Worm (Caenorhabditis elegans) whole organism, young adult: ENCODE data around the gene K02D10.4.

Source experiments
- C06A6.2 ChIP-seq: fragments of 200-800 bp; sonication (Bioruptor generic); conservative IDR thresholded peaks from 2 replicates; pipeline ENCODE4 v1.3.6; 2022; ENCODE audit warnings: missing genetic modification characterization, missing compliant biosample characterization
- C17E4.6 ChIP-seq: fragments of 200-800 bp; sonication (Bioruptor generic); IDR thresholded peaks from 2 replicates; pipeline ENCODE4 v1.3.6; 2022; ENCODE audit warnings: missing genetic modification reagents, missing genetic modification characterization, missing compliant biosample characterization
- F22D6.2 ChIP-seq: sonication (generic microtip); optimal IDR thresholded peaks from 2 replicates; lab custom pipeline; 2016; ENCODE audit warnings: mild to moderate bottlenecking, missing genetic modification characterization, missing compliant biosample characterization
- F23B12.7 ChIP-seq: sonication (generic microtip); optimal IDR thresholded peaks from 2 replicates; lab custom pipeline; 2017; ENCODE audit warnings: missing genetic modification characterization, mild to moderate bottlenecking, missing compliant biosample characterization, antibody characterized with exemption, moderate library complexity; ENCODE audit not compliant: insufficient read depth
- F33H1.4 ChIP-seq: fragments of 200-800 bp; sonication (Bioruptor generic); IDR thresholded peaks from 2 replicates; pipeline ENCODE4 v1.3.6; 2022; ENCODE audit warnings: missing genetic modification reagents, missing genetic modification characterization, missing compliant biosample characterization
- F49E8.2 ChIP-seq: sonication (generic microtip); optimal IDR thresholded peaks from 3 replicates; lab custom pipeline; 2017; ENCODE audit warnings: missing genetic modification characterization, mild to moderate bottlenecking, missing compliant biosample characterization, antibody characterized with exemption, moderate library complexity; ENCODE audit not compliant: insufficient read depth
- F57C9.4 ChIP-seq: sonication (generic microtip); optimal IDR thresholded peaks from 2 replicates; lab custom pipeline; 2017; ENCODE audit warnings: mild to moderate bottlenecking, missing genetic modification characterization, missing compliant biosample characterization
- T07F8.4 ChIP-seq: sonication (generic microtip); optimal IDR thresholded peaks from 2 replicates; lab custom pipeline; 2016; ENCODE audit warnings: mild to moderate bottlenecking, missing genetic modification characterization, moderate library complexity, missing compliant biosample characterization
- Y53G8AR.9 ChIP-seq: fragments of 200-800 bp; sonication (Bioruptor generic); conservative IDR thresholded peaks from 2 replicates; pipeline ENCODE4 v1.3.6; 2022; ENCODE audit warnings: missing genetic modification reagents, missing genetic modification characterization, missing compliant biosample characterization
- Y95B8A.8 ChIP-seq: fragments of 200-800 bp; sonication (Bioruptor generic); IDR thresholded peaks from 2 replicates; pipeline ENCODE4 v1.3.6; 2022; ENCODE audit warnings: missing genetic modification reagents, missing genetic modification characterization, missing compliant biosample characterization
- athp-1 ChIP-seq: sonication (generic microtip); optimal IDR thresholded peaks from 2 replicates; lab custom pipeline; 2017; ENCODE audit warnings: mild to moderate bottlenecking, missing genetic modification characterization, missing compliant biosample characterization
- cebp-1 ChIP-seq, 2 experiments: fragments of 200-800 bp in 1 of 2; sonication (Bioruptor generic) in 1 of 2; sonication (generic microtip) in 1 of 2; IDR thresholded peaks in 1 of 2; optimal IDR thresholded peaks in 1 of 2; 2 replicates each; pipeline versions ENCODE4 v1.3.6 to Lab custom; 2017 to 2022; ENCODE audit warnings: missing compliant biosample characterization in 2 of 2, missing genetic modification characterization in 2 of 2, mild to moderate bottlenecking in 1 of 2, missing genetic modification reagents in 1 of 2, moderate library complexity in 1 of 2
- cebp-2 ChIP-seq: fragments of 200-800 bp; sonication (Bioruptor generic); IDR thresholded peaks from 2 replicates; pipeline ENCODE4 v1.3.6; 2022; ENCODE audit warnings: missing genetic modification characterization, missing compliant biosample characterization
- ceh-100 ChIP-seq: fragments of 200-800 bp; sonication (Bioruptor generic); IDR thresholded peaks from 2 replicates; pipeline ENCODE4 v1.3.6; 2022; ENCODE audit warnings: missing genetic modification reagents, missing genetic modification characterization, missing compliant biosample characterization
- ceh-27 ChIP-seq: fragments of 200-800 bp; sonication (Bioruptor generic); optimal IDR thresholded peaks from 2 replicates; lab custom pipeline; 2018; ENCODE audit warnings: mild to moderate bottlenecking, missing genetic modification characterization, moderate library complexity, missing compliant biosample characterization
- ceh-58 ChIP-seq: fragments of 200-800 bp; sonication (Bioruptor generic); IDR thresholded peaks from 2 replicates; pipeline ENCODE4 v1.3.6; 2022; ENCODE audit warnings: missing genetic modification characterization, missing compliant biosample characterization
- chd-7 ChIP-seq: sonication (generic microtip); optimal IDR thresholded peaks from 2 replicates; lab custom pipeline; 2016; ENCODE audit warnings: mild to moderate bottlenecking, missing genetic modification characterization, moderate library complexity, missing compliant biosample characterization
- die-1 ChIP-seq: sonication (generic microtip); optimal IDR thresholded peaks from 2 replicates; lab custom pipeline; 2016; ENCODE audit warnings: missing genotype, mild to moderate bottlenecking, missing genetic modification characterization, missing compliant biosample characterization
- ekl-4 ChIP-seq: fragments of 200-800 bp; sonication (Bioruptor generic); IDR thresholded peaks from 2 replicates; pipeline ENCODE4 v1.3.6; 2022; ENCODE audit warnings: missing genetic modification reagents, missing genetic modification characterization, missing compliant biosample characterization
- ets-4 ChIP-seq: fragments of 200-800 bp; sonication (Bioruptor generic); optimal IDR thresholded peaks from 2 replicates; lab custom pipeline; 2018; ENCODE audit warnings: mild to moderate bottlenecking, missing genetic modification characterization, missing compliant biosample characterization
- gei-17 ChIP-seq: fragments of 200-800 bp; sonication (Bioruptor generic); optimal IDR thresholded peaks from 2 replicates; lab custom pipeline; 2018; ENCODE audit warnings: mild to moderate bottlenecking, missing genetic modification characterization, missing compliant biosample characterization
- lin-26 ChIP-seq: fragments of 200-800 bp; sonication (Bioruptor generic); IDR thresholded peaks from 2 replicates; pipeline ENCODE4 v1.3.6; 2022; ENCODE audit warnings: missing genetic modification reagents, missing genetic modification characterization, missing compliant biosample characterization
- lin-35 ChIP-seq, 3 experiments: fragments of 150-350 bp in 2 of 3; sonication (generic microtip) in 1 of 3; optimal IDR thresholded peaks; 2 replicates each; lab custom pipeline; 2014 to 2018; ENCODE audit warnings: missing biosample characterization in 3 of 3, missing genetic modification characterization in 3 of 3, missing genetic modification reagents in 3 of 3
- lsy-27 ChIP-seq: sonication (generic microtip); optimal IDR thresholded peaks from 2 replicates; lab custom pipeline; 2017; ENCODE audit warnings: missing genetic modification characterization, mild to moderate bottlenecking, missing compliant biosample characterization, antibody characterized with exemption, missing genotype, borderline replicate concordance; ENCODE audit not compliant: insufficient read depth
- madf-10 ChIP-seq: sonication (generic microtip); optimal IDR thresholded peaks from 2 replicates; lab custom pipeline; 2016; ENCODE audit warnings: mild to moderate bottlenecking, missing genetic modification characterization, missing compliant biosample characterization
- mcd-1 ChIP-seq: fragments of 200-800 bp; sonication (Bioruptor generic); IDR thresholded peaks from 2 replicates; pipeline ENCODE4 v1.3.6; 2022; ENCODE audit warnings: missing genetic modification reagents, missing genetic modification characterization, missing compliant biosample characterization
- mes-4 ChIP-seq: sonication (generic microtip); optimal IDR thresholded peaks from 2 replicates; lab custom pipeline; 2016; ENCODE audit warnings: missing genotype, missing genetic modification characterization, missing compliant biosample characterization
- mxl-1 ChIP-seq: sonication (generic microtip); optimal IDR thresholded peaks from 2 replicates; lab custom pipeline; 2016; ENCODE audit warnings: missing genetic modification characterization, missing compliant biosample characterization
- nhr-80 ChIP-seq: sonication (generic microtip); optimal IDR thresholded peaks from 2 replicates; lab custom pipeline; 2016; ENCODE audit warnings: missing genetic modification characterization, missing compliant biosample characterization
- nhr-90 ChIP-seq: sonication (generic microtip); optimal IDR thresholded peaks from 2 replicates; lab custom pipeline; 2016; ENCODE audit warnings: missing genotype, mild to moderate bottlenecking, missing genetic modification characterization, missing compliant biosample characterization
- pha-4 ChIP-seq: fragments of 150-350 bp; sonication (generic microtip); optimal IDR thresholded peaks from 2 replicates; lab custom pipeline; 2014; ENCODE audit warnings: missing biosample characterization, missing genetic modification reagents, missing genetic modification characterization
- repo-1 ChIP-seq: sonication (generic microtip); optimal IDR thresholded peaks from 2 replicates; lab custom pipeline; 2017; ENCODE audit warnings: mild to moderate bottlenecking, missing genetic modification characterization, missing compliant biosample characterization
- sea-2 ChIP-seq: fragments of 200-800 bp; sonication (Bioruptor generic); IDR thresholded peaks from 2 replicates; pipeline ENCODE4 v1.3.6; 2022; ENCODE audit warnings: missing genetic modification characterization, missing compliant biosample characterization
- snpc-1.3 ChIP-seq: sonication (generic microtip); optimal IDR thresholded peaks from 2 replicates; lab custom pipeline; 2017; ENCODE audit warnings: missing genetic modification characterization, mild to moderate bottlenecking, missing compliant biosample characterization, antibody characterized with exemption, moderate library complexity, missing genotype, missing genetic modification reagents; ENCODE audit not compliant: insufficient read depth
- snpc-3.4 ChIP-seq: sonication (generic microtip); optimal IDR thresholded peaks from 2 replicates; lab custom pipeline; 2017; ENCODE audit warnings: missing genetic modification characterization, mild to moderate bottlenecking, missing compliant biosample characterization, antibody characterized with exemption, moderate library complexity, missing genotype, missing genetic modification reagents
- tlf-1 ChIP-seq: fragments of 200-800 bp; sonication (Bioruptor generic); optimal IDR thresholded peaks from 2 replicates; lab custom pipeline; 2018; ENCODE audit warnings: mild to moderate bottlenecking, missing genetic modification characterization, missing compliant biosample characterization
- unc-62 ChIP-seq: fragments of 150-350 bp; optimal IDR thresholded peaks from 2 replicates; lab custom pipeline; 2014; ENCODE audit warnings: missing biosample characterization, missing genetic modification reagents, missing genetic modification characterization
- ztf-22 ChIP-seq: fragments of 200-800 bp; sonication (Bioruptor generic); optimal IDR thresholded peaks from 2 replicates; lab custom pipeline; 2018; ENCODE audit warnings: mild to moderate bottlenecking, missing genetic modification characterization, moderate library complexity, missing compliant biosample characterization
- ztf-25 ChIP-seq: fragments of 200-800 bp; sonication (Bioruptor generic); IDR thresholded peaks from 2 replicates; pipeline ENCODE4 v1.3.6; 2022; ENCODE audit warnings: missing genetic modification reagents, missing genetic modification characterization, missing compliant biosample characterization
- ztf-3 ChIP-seq: fragments of 200-800 bp; sonication (Bioruptor generic); optimal IDR thresholded peaks from 2 replicates; lab custom pipeline; 2018; ENCODE audit warnings: mild to moderate bottlenecking, missing genetic modification characterization, missing compliant biosample characterization

Gene K02D10.4

DNA sequence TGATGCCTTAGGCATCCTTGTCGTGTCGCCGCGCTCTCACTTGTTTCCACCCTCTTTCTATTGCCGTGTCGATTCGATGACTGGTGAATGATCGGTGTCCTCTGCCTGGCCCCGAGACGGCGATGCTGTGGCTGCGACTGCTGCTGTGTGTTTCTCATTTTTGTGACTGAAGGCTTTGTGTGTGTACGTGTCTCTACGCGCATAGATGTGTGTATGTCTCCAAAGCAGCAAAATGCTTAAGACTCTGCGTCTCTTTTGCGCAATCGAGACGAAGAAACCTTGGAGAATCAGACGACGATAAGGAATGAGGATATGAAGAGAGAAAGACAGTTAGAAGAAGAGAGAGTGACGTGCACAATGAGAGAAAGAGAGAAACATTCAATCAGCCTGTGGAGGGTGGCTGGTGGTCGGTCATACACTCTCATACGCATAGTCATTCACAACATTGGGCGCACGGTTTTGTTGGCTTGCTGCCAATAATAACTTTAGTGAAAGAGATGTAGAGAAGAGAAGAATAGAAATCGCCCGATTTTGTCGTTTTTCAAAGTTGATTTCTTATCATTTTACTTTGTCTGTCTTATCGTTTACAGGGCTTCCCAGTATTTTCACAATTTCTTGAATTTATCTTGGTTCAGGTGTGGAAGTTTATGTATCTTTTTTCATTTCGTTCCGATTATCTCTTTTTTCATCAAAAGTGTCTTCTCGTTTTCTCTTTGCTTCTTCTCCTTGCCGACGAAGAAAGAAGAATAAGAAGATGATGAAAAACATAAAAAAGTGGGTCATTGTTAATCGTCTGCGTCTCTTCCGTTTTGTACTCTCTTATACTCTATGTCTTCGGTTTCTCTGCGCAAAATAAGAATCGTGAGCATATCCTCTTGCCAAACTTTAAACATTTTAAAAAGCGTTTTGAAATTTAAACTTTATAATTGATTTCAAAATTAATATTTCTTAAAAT, 22.3 kb upstream of the K02D10.4 start (continued):
- peak; percentile 4 for TF ChIP-seq die-1 (tag; lab: Kevin White, UChicago)
- peak; percentile 69 for TF ChIP-seq mcd-1
- TF ChIP-seq pha-4 (tag; lab: Kevin White, UChicago): peak; percentile 90
- no peak for TF ChIP-seq Y95B8A.8 (GFP tag; lab: Robert Waterston, UW)
- TF ChIP-seq gei-17 (GFP tag; lab: Kevin White, UChicago): peak; percentile 73
- peak; percentile 37; the same call in 1 of the 2 replicates for TF ChIP-seq ceh-100
- peak; percentile 99 for TF ChIP-seq nhr-80
- TF ChIP-seq snpc-1.3 (tag; lab: Kevin White, UChicago): peak; percentile 48
- no peak for TF ChIP-seq sea-2 (GFP tag; lab: Robert Waterston, UW)
- TF ChIP-seq C17E4.6 (GFP tag; lab: Robert Waterston, UW): no peak
- peak; percentile 77 for TF ChIP-seq F22D6.2 (tag; lab: Kevin White, UChicago)
- TF ChIP-seq ztf-22 (GFP tag; lab: Kevin White, UChicago): peak; percentile 96
- TF ChIP-seq unc-62 (GFP tag; lab: Kevin White, UChicago): peak; percentile 89
- no peak for TF ChIP-seq lsy-27 (tag; lab: Kevin White, UChicago)
- 0 out of 2 replicates have a peak, but pooled peaks have one; percentile 72 for TF ChIP-seq Y53G8AR.9
- no peak for TF ChIP-seq ztf-25 (GFP tag; lab: Robert Waterston, UW)
- peak; percentile 88 for TF ChIP-seq madf-10 (tag; lab: Kevin White, UChicago)
- TF ChIP-seq tlf-1 (GFP tag; lab: Kevin White, UChicago): peak; percentile 80
- no peak for TF ChIP-seq cebp-1 (GFP tag; IDR thresholded peaks at IDR 0.05; lab: Robert Waterston, UW)
- peak; percentile 92 for TF ChIP-seq cebp-1 (tag; optimal IDR thresholded peaks at IDR 0.05; lab: Kevin White, UChicago)
- peak in 1 of 3 experiments; percentile 61 for TF ChIP-seq lin-35 (GFP tag; optimal IDR thresholded peaks at IDR 0.05; lab: Kevin White, UChicago)
- TF ChIP-seq cebp-2: no peak
- TF ChIP-seq ceh-58 (GFP tag; lab: Robert Waterston, UW): no peak
- TF ChIP-seq lin-26 (GFP tag; lab: Robert Waterston, UW): peak; percentile 75; the same call in 1 of the 2 replicates
- no peak for TF ChIP-seq T07F8.4 (tag; lab: Kevin White, UChicago)
- TF ChIP-seq ceh-27 (GFP tag; lab: Kevin White, UChicago): peak; percentile 90
- TF ChIP-seq F33H1.4 (GFP tag; lab: Robert Waterston, UW): peak; percentile 35; the same call in 1 of the 2 replicates
- TF ChIP-seq F49E8.2 (tag; lab: Kevin White, UChicago): no peak
- peak; percentile 83 for TF ChIP-seq ztf-3 (GFP tag; lab: Kevin White, UChicago)
- TF ChIP-seq ets-4: peak; percentile 78
- peak; percentile 53 for TF ChIP-seq snpc-3.4 (tag; lab: Kevin White, UChicago)
- peak; percentile 94 for TF ChIP-seq chd-7 (tag; lab: Kevin White, UChicago)
- no peak for TF ChIP-seq mxl-1 (tag; lab: Kevin White, UChicago)
- peak; percentile 46 for TF ChIP-seq repo-1 (tag; lab: Kevin White, UChicago)
- TF ChIP-seq F23B12.7 (tag; lab: Kevin White, UChicago): peak; percentile 80
- TF ChIP-seq mes-4: no peak
- TF ChIP-seq F57C9.4: no peak
- peak; percentile 85 for TF ChIP-seq athp-1 (tag; lab: Kevin White, UChicago)
- peak; percentile 85 for TF ChIP-seq nhr-90 (tag; lab: Kevin White, UChicago)
- peak; percentile 68 for TF ChIP-seq C06A6.2 (GFP tag; lab: Robert Waterston, UW)
- peak; percentile 35; the same call in 1 of the 2 replicates for TF ChIP-seq ekl-4
